Worm (Caenorhabditis elegans) whole organism, L4/young adult: ENCODE data around the gene Y54G11A.19.

Experiments used
- W03F9.2 ChIP-seq: fragments of 150-350 bp; optimal IDR thresholded peaks from 2 replicates; lab custom pipeline; 2014; ENCODE audit warnings: missing biosample characterization, missing genetic modification characterization
- dao-5 ChIP-seq: sonication (generic microtip); optimal IDR thresholded peaks from 2 replicates; lab custom pipeline; 2016; ENCODE audit warnings: missing genotype, missing genetic modification characterization, moderate library complexity, missing compliant biosample characterization
- him-1 ChIP-seq: sonication (generic microtip); optimal IDR thresholded peaks from 2 replicates; lab custom pipeline; 2016; ENCODE audit warnings: missing genotype, missing genetic modification reagents, missing genetic modification characterization, missing compliant biosample characterization

ce11 chrII:14288968-14289367 lies 32.3 kb upstream of the Y54G11A.19 start, which contains the start of gene srh-42:
- TF ChIP-seq W03F9.2 (tag; lab: Kevin White, UChicago): no peak
- TF ChIP-seq dao-5 (tag; lab: Kevin White, UChicago): no peak
- no peak for TF ChIP-seq him-1 (tag; lab: Kevin White, UChicago)
